Fruit fly (Drosophila melanogaster) whole organism, embryonic: ENCODE measurements around the gene CG14221.

Experiments used
- Antp ChIP-seq: fragments of 200-800 bp; sonication (Bioruptor generic); optimal IDR thresholded peaks from 3 replicates; lab custom pipeline; 2016; ENCODE audit warnings: missing biosample characterization, missing genetic modification characterization
- Atf-2 ChIP-seq: fragments of 200-800 bp; sonication (Bioruptor generic); optimal IDR thresholded peaks from 2 replicates; lab custom pipeline; 2016; ENCODE audit warnings: missing biosample characterization, missing genetic modification characterization
- C15 ChIP-seq: fragments of 200-800 bp; sonication (Bioruptor generic); IDR thresholded peaks from 3 replicates; pipeline ENCODE4 v1.3.6; 2022; ENCODE audit warnings: missing biosample characterization, missing genetic modification characterization
- CG11247 ChIP-seq: fragments of 200-800 bp; sonication (Bioruptor generic); IDR thresholded peaks from 2 replicates; pipeline ENCODE4 v1.3.6; 2022; ENCODE audit warnings: missing biosample characterization, missing genetic modification characterization
- CG11695 ChIP-seq: fragments of 200-800 bp; sonication (Bioruptor generic); IDR thresholded peaks from 3 replicates; pipeline ENCODE4 v1.3.6; 2022; ENCODE audit warnings: missing biosample characterization, missing genetic modification characterization
- CG12391 ChIP-seq: fragments of 200-800 bp; sonication (Bioruptor generic); optimal IDR thresholded peaks from 3 replicates; lab custom pipeline; 2018; ENCODE audit warnings: missing biosample characterization, mild to moderate bottlenecking, missing genetic modification characterization, moderate library complexity
- CG14050 ChIP-seq: fragments of 200-800 bp; sonication (Bioruptor generic); IDR thresholded peaks from 3 replicates; pipeline ENCODE4 v1.3.6; 2022; ENCODE audit warnings: missing biosample characterization, missing genetic modification characterization
- CG15073 ChIP-seq: fragments of 200-800 bp; sonication (Bioruptor generic); optimal IDR thresholded peaks from 2 replicates; lab custom pipeline; 2016; ENCODE audit warnings: missing biosample characterization, missing genetic modification characterization
- CG17829 ChIP-seq: fragments of 200-800 bp; optimal IDR thresholded peaks from 2 replicates; lab custom pipeline; 2019; ENCODE audit warnings: missing biosample characterization, mild to moderate bottlenecking, missing genetic modification characterization, moderate library complexity
- CG18011 ChIP-seq: fragments of 200-800 bp; sonication (Bioruptor generic); optimal IDR thresholded peaks from 2 replicates; lab custom pipeline; 2017; ENCODE audit warnings: missing biosample characterization, missing genetic modification characterization, mild to moderate bottlenecking, moderate library complexity, missing genotype
- CG2875 ChIP-seq: fragments of 200-800 bp; sonication (Bioruptor generic); optimal IDR thresholded peaks from 2 replicates; lab custom pipeline; 2017; ENCODE audit warnings: missing biosample characterization, mild to moderate bottlenecking, missing genetic modification characterization, missing genetic modification reagents
- CG34422 ChIP-seq: fragments of 200-800 bp; sonication (Bioruptor generic); IDR thresholded peaks from 3 replicates; pipeline ENCODE4 v1.3.6; 2022; ENCODE audit warnings: missing biosample characterization, missing genetic modification characterization
- CG4404 ChIP-seq: fragments of 200-800 bp; sonication (Bioruptor generic); IDR thresholded peaks from 2 replicates; pipeline ENCODE4 v1.3.6; 2022; ENCODE audit warnings: missing biosample characterization, missing genetic modification characterization
- CG6654 ChIP-seq: fragments of 200-800 bp; sonication (Bioruptor generic); optimal IDR thresholded peaks from 2 replicates; lab custom pipeline; 2017; ENCODE audit warnings: missing biosample characterization, mild to moderate bottlenecking, missing genetic modification characterization
- CG8388 ChIP-seq: fragments of 200-800 bp; sonication (Bioruptor generic); optimal IDR thresholded peaks from 2 replicates; lab custom pipeline; 2019; ENCODE audit warnings: missing biosample characterization, mild to moderate bottlenecking, missing genetic modification characterization, moderate library complexity
- CG8944 ChIP-seq: fragments of 200-800 bp; sonication (Bioruptor generic); optimal IDR thresholded peaks from 3 replicates; lab custom pipeline; 2016; ENCODE audit warnings: missing biosample characterization, missing genetic modification characterization
- CG9437 ChIP-seq: fragments of 200-800 bp; sonication (Bioruptor generic); optimal IDR thresholded peaks from 2 replicates; lab custom pipeline; 2018; ENCODE audit warnings: missing biosample characterization, mild to moderate bottlenecking, missing genetic modification characterization
- Dad ChIP-seq: fragments of 200-800 bp; sonication (Bioruptor generic); optimal IDR thresholded peaks from 3 replicates; lab custom pipeline; 2016; ENCODE audit warnings: missing biosample characterization, missing genetic modification characterization
- Doc2 ChIP-seq: fragments of 200-800 bp; sonication (Bioruptor generic); IDR thresholded peaks from 2 replicates; pipeline ENCODE4 v1.3.6; 2022; ENCODE audit warnings: missing biosample characterization, missing genetic modification characterization
- Dref ChIP-seq: fragments of 200-800 bp; sonication (Bioruptor generic); IDR thresholded peaks from 2 replicates; pipeline ENCODE4 v1.3.6; 2022; ENCODE audit warnings: missing biosample characterization, missing genetic modification characterization
- E2f1 ChIP-seq: fragments of 200-800 bp; sonication (Bioruptor generic); IDR thresholded peaks from 2 replicates; pipeline ENCODE4 v1.3.6; 2022; ENCODE audit warnings: missing biosample characterization, missing genetic modification characterization
- Elba2 ChIP-seq: fragments of 200-800 bp; sonication (Bioruptor generic); optimal IDR thresholded peaks from 3 replicates; lab custom pipeline; 2016; ENCODE audit warnings: missing biosample characterization, missing genetic modification characterization
- HmgZ ChIP-seq: fragments of 200-800 bp; sonication (Bioruptor generic); optimal IDR thresholded peaks from 2 replicates; lab custom pipeline; 2018; ENCODE audit warnings: missing biosample characterization, mild to moderate bottlenecking, missing genetic modification characterization
- NK7.1 ChIP-seq: fragments of 200-800 bp; sonication (Bioruptor generic); optimal IDR thresholded peaks from 3 replicates; lab custom pipeline; 2016; ENCODE audit warnings: missing biosample characterization, missing genetic modification characterization
- Rx ChIP-seq: fragments of 200-800 bp; sonication (Bioruptor generic); IDR thresholded peaks from 2 replicates; pipeline ENCODE4 v1.3.6; 2022; ENCODE audit warnings: missing biosample characterization, missing genetic modification characterization
- Side ChIP-seq: fragments of 200-800 bp; sonication (Bioruptor generic); optimal IDR thresholded peaks from 2 replicates; lab custom pipeline; 2016; ENCODE audit warnings: missing biosample characterization, missing genetic modification characterization
- Sin3A ChIP-seq: fragments of >200 bp; optimal IDR thresholded peaks from 2 replicates; lab custom pipeline; 2018
- Taf1 ChIP-seq: fragments of 200-800 bp; sonication (Bioruptor generic); IDR thresholded peaks from 2 replicates; pipeline ENCODE4 v1.3.6; 2022; ENCODE audit warnings: missing biosample characterization, missing genetic modification characterization
- Xbp1 ChIP-seq: fragments of 200-800 bp; sonication (Bioruptor generic); optimal IDR thresholded peaks from 3 replicates; lab custom pipeline; 2016; ENCODE audit warnings: missing biosample characterization, mild to moderate bottlenecking, missing genetic modification characterization
- ac ChIP-seq: fragments of 200-800 bp; sonication (Bioruptor generic); optimal IDR thresholded peaks from 3 replicates; lab custom pipeline; 2017; ENCODE audit warnings: missing biosample characterization, mild to moderate bottlenecking, missing genetic modification characterization
- bbx ChIP-seq: fragments of 200-800 bp; sonication (Bioruptor generic); IDR thresholded peaks from 2 replicates; pipeline ENCODE4 v1.3.6; 2022; ENCODE audit warnings: missing biosample characterization, missing genetic modification characterization; ENCODE audit not compliant: partially characterized antibody
- cato ChIP-seq: fragments of 200-800 bp; sonication (Bioruptor generic); optimal IDR thresholded peaks from 2 replicates; lab custom pipeline; 2016; ENCODE audit warnings: missing biosample characterization, missing genetic modification characterization, borderline replicate concordance
- dm ChIP-seq: fragments of 200-800 bp; sonication (Bioruptor generic); optimal IDR thresholded peaks from 3 replicates; lab custom pipeline; 2016; ENCODE audit warnings: missing biosample characterization, missing genetic modification characterization
- ems ChIP-seq: fragments of 200-800 bp; sonication (Bioruptor generic); optimal IDR thresholded peaks from 3 replicates; lab custom pipeline; 2016; ENCODE audit warnings: missing biosample characterization, missing genetic modification characterization
- eyg ChIP-seq: fragments of 200-800 bp; sonication (Bioruptor generic); optimal IDR thresholded peaks from 3 replicates; lab custom pipeline; 2016; ENCODE audit warnings: missing biosample characterization, missing genetic modification characterization
- gem ChIP-seq: fragments of 200-800 bp; sonication (Bioruptor generic); optimal IDR thresholded peaks from 2 replicates; lab custom pipeline; 2019; ENCODE audit warnings: missing biosample characterization, mild to moderate bottlenecking, missing genetic modification characterization, moderate library complexity
- gt ChIP-seq: fragments of 200-800 bp; sonication (Bioruptor generic); IDR thresholded peaks from 2 replicates; pipeline ENCODE4 v1.3.6; 2022; ENCODE audit warnings: missing biosample characterization, missing genetic modification characterization
- ham ChIP-seq: fragments of 200-800 bp; sonication (Bioruptor generic); IDR thresholded peaks from 2 replicates; pipeline ENCODE4 v1.3.6; 2022; ENCODE audit warnings: missing biosample characterization, missing genetic modification characterization
- her ChIP-seq: fragments of 200-800 bp; sonication (Bioruptor generic); optimal IDR thresholded peaks from 2 replicates; lab custom pipeline; 2016; ENCODE audit warnings: missing biosample characterization, missing genetic modification characterization
- ken ChIP-seq: fragments of 200-800 bp; sonication (Bioruptor generic); IDR thresholded peaks from 3 replicates; pipeline ENCODE4 v1.3.6; 2022; ENCODE audit warnings: missing biosample characterization, missing genetic modification characterization
- klu ChIP-seq: fragments of 200-800 bp; sonication (Bioruptor generic); IDR thresholded peaks from 2 replicates; pipeline ENCODE4 v1.3.6; 2022; ENCODE audit warnings: missing biosample characterization, missing genetic modification characterization
- lmd ChIP-seq: fragments of 200-800 bp; sonication (Bioruptor generic); IDR thresholded peaks from 2 replicates; pipeline ENCODE4 v1.3.6; 2022; ENCODE audit warnings: missing biosample characterization, missing genetic modification characterization
- lola ChIP-seq, 3 experiments: fragments of >200 bp in 2 of 3; fragments of 200-800 bp in 1 of 3; sonication (Bioruptor generic) in 1 of 3; optimal IDR thresholded peaks; 2 replicates each; lab custom pipeline; 2017 to 2019; ENCODE audit warnings: missing biosample characterization in 3 of 3, missing genetic modification characterization in 3 of 3, mild to moderate bottlenecking in 1 of 3, moderate library complexity in 1 of 3
- mam ChIP-seq: fragments of 200-800 bp; sonication (Bioruptor generic); optimal IDR thresholded peaks from 3 replicates; lab custom pipeline; 2016; ENCODE audit warnings: missing biosample characterization, missing genetic modification characterization
- odd ChIP-seq: fragments of 200-800 bp; sonication (Bioruptor generic); optimal IDR thresholded peaks from 2 replicates; lab custom pipeline; 2017; ENCODE audit warnings: missing biosample characterization, mild to moderate bottlenecking, missing genetic modification characterization
- rib ChIP-seq: fragments of 200-800 bp; sonication (Bioruptor generic); IDR thresholded peaks from 2 replicates; pipeline ENCODE4 v1.3.6; 2022; ENCODE audit warnings: missing biosample characterization, missing genetic modification characterization
- sc ChIP-seq, 3 experiments: fragments of >200 bp in 2 of 3; fragments of 200-800 bp in 1 of 3; sonication (Bioruptor generic) in 1 of 3; optimal IDR thresholded peaks; 2 replicates in 2 of 3; 3 replicates in 1 of 3; lab custom pipeline; 2017; ENCODE audit warnings: mild to moderate bottlenecking in 1 of 3, missing biosample characterization in 1 of 3, missing genetic modification characterization in 1 of 3, missing genetic modification reagents in 1 of 3
- sd ChIP-seq: fragments of 200-800 bp; sonication (Bioruptor generic); optimal IDR thresholded peaks from 3 replicates; lab custom pipeline; 2018; ENCODE audit warnings: missing biosample characterization, mild to moderate bottlenecking, missing genetic modification characterization, moderate library complexity
- sim ChIP-seq: fragments of 200-800 bp; sonication (Bioruptor generic); IDR thresholded peaks from 2 replicates; pipeline ENCODE4 v1.3.6; 2022; ENCODE audit warnings: missing biosample characterization, missing genetic modification characterization
- tio ChIP-seq: fragments of 200-800 bp; sonication (Bioruptor generic); optimal IDR thresholded peaks from 2 replicates; lab custom pipeline; 2017; ENCODE audit warnings: missing biosample characterization, missing genetic modification characterization, inconsistent platforms
- vvl ChIP-seq: fragments of 200-800 bp; sonication (Bioruptor generic); IDR thresholded peaks from 2 replicates; pipeline ENCODE4 v1.3.6; 2022; ENCODE audit warnings: missing biosample characterization, missing genetic modification characterization

The CG14221 gene

DNA sequence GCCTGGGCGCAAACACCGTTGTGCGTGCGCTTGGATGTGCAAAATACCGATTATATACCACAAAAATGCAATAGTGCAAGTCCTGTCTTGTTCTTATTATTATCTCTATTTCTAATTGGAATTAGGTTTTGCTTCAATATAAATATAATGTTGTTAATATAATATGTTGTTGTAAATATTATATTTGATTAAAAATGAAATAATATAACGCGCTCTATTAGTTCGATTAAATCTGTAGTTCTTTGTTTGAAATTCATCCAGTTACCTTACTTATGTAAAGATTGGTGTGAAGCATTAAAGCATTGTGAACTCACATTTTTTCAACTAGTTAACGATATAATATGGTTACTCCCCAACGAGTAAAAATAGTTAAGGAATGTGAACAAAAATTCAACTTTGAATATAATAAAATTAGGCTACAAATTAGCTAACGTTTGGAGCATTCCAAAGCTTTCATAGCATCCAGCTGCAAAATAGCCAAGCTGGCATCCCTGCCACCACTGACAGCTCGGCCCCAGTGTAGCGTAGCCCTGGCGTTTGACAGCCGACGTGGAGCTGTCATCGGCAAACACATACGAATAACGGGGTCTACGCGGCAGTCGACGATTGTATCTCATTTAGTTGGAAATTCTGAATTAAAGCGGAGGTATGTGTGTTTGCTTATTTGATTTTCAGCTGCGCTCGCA lies 21.9 kb upstream of the CG14221 start, which contains the start of the genes CG12237 and Sec61gamma (continued):
- TF ChIP-seq Side (peak; percentile 0), CG12391 (tag; lab: Kevin White, UChicago) (peak; percentile 45), ham (no peak), gt (GFP tag; lab: Robert Waterston, UW) (no peak), Elba2 (GFP tag; lab: Kevin White, UChicago) (no peak), her (GFP tag; lab: Kevin White, UChicago) (no peak), dm (GFP tag; lab: Kevin White, UChicago) (peak; percentile 53), Dref (GFP tag; lab: Robert Waterston, UW) (peak; percentile 50), Doc2 (GFP tag; lab: Robert Waterston, UW) (no peak), ken (0 out of 3 replicates have a peak, but pooled peaks have one; percentile 54), CG18011 (GFP tag; lab: Kevin White, UChicago) (peak; percentile 96), klu (GFP tag; lab: Robert Waterston, UW) (no peak), vvl (GFP tag; lab: Robert Waterston, UW) (peak; percentile 57; the same call in 1 of the 2 replicates), CG2875 (no peak), odd (no peak), bbx (GFP tag; lab: Robert Waterston, UW) (no peak), Atf-2 (GFP tag; lab: Kevin White, UChicago) (no peak), Xbp1 (peak; percentile 58), sc (optimal IDR thresholded peaks at IDR 0.05; lab: Kevin White, UChicago) (no peak), sc (GFP tag; optimal IDR thresholded peaks at IDR 0.05; lab: Kevin White, UChicago) (no peak), CG4404 (GFP tag; lab: Robert Waterston, UW) (no peak), Rx (GFP tag; lab: Robert Waterston, UW) (no peak), gem (tag; lab: Kevin White, UChicago) (no peak), rib (GFP tag; lab: Robert Waterston, UW) (peak; percentile 55), sd (tag; lab: Kevin White, UChicago) (peak; percentile 84), CG14050 (GFP tag; lab: Robert Waterston, UW) (no peak), Antp (GFP tag; lab: Kevin White, UChicago) (peak; percentile 28), Taf1 (GFP tag; lab: Robert Waterston, UW) (no peak), CG11247 (GFP tag; lab: Robert Waterston, UW) (peak; percentile 46), CG17829 (peak; percentile 49), NK7.1 (GFP tag; lab: Kevin White, UChicago) (no peak), lmd (GFP tag; lab: Robert Waterston, UW) (no peak; the same call in 1 of the 2 replicates), CG15073 (no peak), ems (GFP tag; lab: Kevin White, UChicago) (peak; percentile 1), E2f1 (GFP tag; lab: Robert Waterston, UW) (no peak), CG11695 (GFP tag; lab: Robert Waterston, UW) (no peak), sim (GFP tag; lab: Robert Waterston, UW) (no peak), eyg (GFP tag; lab: Kevin White, UChicago) (no peak), Sin3A (peak; percentile 16), Dad (peak; percentile 24), CG8944 (GFP tag; lab: Kevin White, UChicago) (no peak), lola (GFP tag; optimal IDR thresholded peaks at IDR 0.05; lab: Kevin White, UChicago) (no peak), C15 (GFP tag; lab: Robert Waterston, UW) (no peak), cato (GFP tag; lab: Kevin White, UChicago) (no peak), tio (no peak), CG6654 (GFP tag; lab: Kevin White, UChicago) (no peak), CG9437 (no peak), CG8388 (GFP tag; lab: Kevin White, UChicago) (no peak), mam (GFP tag; lab: Kevin White, UChicago) (peak; percentile 37), HmgZ (tag; lab: Kevin White, UChicago) (peak; percentile 75), ac (GFP tag; lab: Kevin White, UChicago) (no peak), CG34422 (GFP tag; lab: Robert Waterston, UW) (peak; percentile 72; the same call in 1 of the 3 replicates)
